Worm (Caenorhabditis elegans) whole organism, L3 larva: ENCODE results near the gene K07E1.1.

ENCODE experiments used
- ama-1 ChIP-seq: fragments of 150-350 bp; optimal IDR thresholded peaks from 2 replicates; lab custom pipeline; 2018
- elt-3 ChIP-seq, 3 experiments: fragments of 150-350 bp in 1 of 3; sonication (generic microtip) in 2 of 3; optimal IDR thresholded peaks; 2 replicates in 2 of 3; 4 replicates in 1 of 3; lab custom pipeline; 2014 to 2017; ENCODE audit warnings: missing biosample characterization in 3 of 3, missing genetic modification characterization in 3 of 3
- ztf-11 ChIP-seq: fragments of 150-350 bp; optimal IDR thresholded peaks from 2 replicates; lab custom pipeline; 2014; ENCODE audit warnings: missing biosample characterization, missing genetic modification characterization

- no peak for TF ChIP-seq elt-3 (tag; optimal IDR thresholded peaks at IDR 0.05; lab: Kevin White, UChicago)
- TF ChIP-seq ama-1 (lab: Kevin White, UChicago), result no peak
- no peak for TF ChIP-seq ztf-11 (tag; lab: Kevin White, UChicago)
Observed at ce11 chrII:4537141-4537540, 13.7 kb upstream of the K07E1.1 start, which contains the start of gene sra-33.
